Fruit fly (Drosophila melanogaster) whole organism, embryonic: Measurements from ENCODE around the gene CG43672.

Source experiments
- BEAF-32 ChIP-seq: fragments of 200-800 bp; sonication (Bioruptor generic); optimal IDR thresholded peaks from 3 replicates; lab custom pipeline; 2017; ENCODE audit warnings: missing biosample characterization, missing genetic modification characterization, mild to moderate bottlenecking, moderate library complexity, missing genetic modification reagents
- Bdp1 ChIP-seq: fragments of 200-800 bp; sonication (Bioruptor generic); optimal IDR thresholded peaks from 3 replicates; lab custom pipeline; 2016; ENCODE audit warnings: missing biosample characterization, missing genetic modification characterization
- Blimp-1 ChIP-seq: fragments of 200-800 bp; sonication (Bioruptor generic); optimal IDR thresholded peaks from 3 replicates; lab custom pipeline; 2018; ENCODE audit warnings: missing biosample characterization, missing genetic modification characterization, mild to moderate bottlenecking, moderate library complexity, missing genetic modification reagents
- CG10462 ChIP-seq: fragments of 200-800 bp; sonication (Bioruptor generic); optimal IDR thresholded peaks from 2 replicates; lab custom pipeline; 2016; ENCODE audit warnings: missing biosample characterization, missing genetic modification characterization
- CG12104 ChIP-seq: fragments of 200-800 bp; sonication (Bioruptor generic); optimal IDR thresholded peaks from 3 replicates; lab custom pipeline; 2016; ENCODE audit warnings: missing biosample characterization, missing genetic modification characterization
- CG12219 ChIP-seq: fragments of 200-800 bp; sonication (Bioruptor generic); optimal IDR thresholded peaks from 3 replicates; lab custom pipeline; 2018; ENCODE audit warnings: missing biosample characterization, mild to moderate bottlenecking, missing genetic modification characterization
- CG12299 ChIP-seq: fragments of 200-800 bp; sonication (Bioruptor generic); optimal IDR thresholded peaks from 2 replicates; lab custom pipeline; 2018; ENCODE audit warnings: missing biosample characterization, mild to moderate bottlenecking, missing genetic modification characterization
- CG12744 ChIP-seq: fragments of 200-800 bp; sonication (Bioruptor generic); optimal IDR thresholded peaks from 2 replicates; lab custom pipeline; 2016; ENCODE audit warnings: missing biosample characterization, missing genetic modification characterization
- CG13775 ChIP-seq: fragments of 200-800 bp; sonication (Bioruptor generic); optimal IDR thresholded peaks from 3 replicates; lab custom pipeline; 2017; ENCODE audit warnings: missing biosample characterization, mild to moderate bottlenecking, missing genetic modification characterization
- CG14965 ChIP-seq: fragments of 200-800 bp; sonication (Bioruptor generic); optimal IDR thresholded peaks from 2 replicates; lab custom pipeline; 2016; ENCODE audit warnings: missing biosample characterization, missing genetic modification characterization, borderline replicate concordance
- CG15601 ChIP-seq: fragments of 200-800 bp; sonication (Bioruptor generic); optimal IDR thresholded peaks from 3 replicates; lab custom pipeline; 2019; ENCODE audit warnings: missing biosample characterization, mild to moderate bottlenecking, missing genetic modification characterization, moderate library complexity
- CG1602 ChIP-seq: fragments of 200-800 bp; sonication (Bioruptor generic); optimal IDR thresholded peaks from 3 replicates; lab custom pipeline; 2016; ENCODE audit warnings: missing biosample characterization, missing genetic modification characterization
- CG1603 ChIP-seq: fragments of 200-800 bp; sonication (Bioruptor generic); optimal IDR thresholded peaks from 2 replicates; lab custom pipeline; 2019; ENCODE audit warnings: missing biosample characterization, mild to moderate bottlenecking, missing genetic modification characterization, moderate library complexity
- CG17612 ChIP-seq: fragments of 200-800 bp; sonication (Bioruptor generic); IDR thresholded peaks from 2 replicates; pipeline ENCODE4 v1.3.6; 2022; ENCODE audit warnings: missing biosample characterization, missing genetic modification characterization
- CG17802 ChIP-seq: fragments of 200-800 bp; sonication (Bioruptor generic); optimal IDR thresholded peaks from 2 replicates; lab custom pipeline; 2018; ENCODE audit warnings: missing biosample characterization, mild to moderate bottlenecking, missing genetic modification characterization, moderate library complexity
- CG17912 ChIP-seq: fragments of 200-800 bp; sonication (Bioruptor generic); optimal IDR thresholded peaks from 2 replicates; lab custom pipeline; 2018; ENCODE audit warnings: missing biosample characterization, mild to moderate bottlenecking, missing genetic modification characterization
- CG18599 ChIP-seq: fragments of 200-800 bp; sonication (Bioruptor generic); optimal IDR thresholded peaks from 3 replicates; lab custom pipeline; 2017; ENCODE audit warnings: missing biosample characterization, missing genetic modification characterization, mild to moderate bottlenecking, moderate library complexity, missing genetic modification reagents
- CG31224 ChIP-seq: fragments of 200-800 bp; sonication (Bioruptor generic); IDR thresholded peaks from 2 replicates; pipeline ENCODE4 v1.3.6; 2022; ENCODE audit warnings: missing biosample characterization, missing genetic modification characterization
- CG3163 ChIP-seq: fragments of 200-800 bp; sonication (Bioruptor generic); optimal IDR thresholded peaks from 3 replicates; lab custom pipeline; 2016; ENCODE audit warnings: missing biosample characterization, missing genetic modification characterization
- CG32532 ChIP-seq: fragments of 200-800 bp; sonication (Bioruptor generic); IDR thresholded peaks from 2 replicates; pipeline ENCODE4 v1.3.6; 2022; ENCODE audit warnings: missing biosample characterization, missing genetic modification characterization
- CG3847 ChIP-seq: fragments of 200-800 bp; sonication (Bioruptor generic); IDR thresholded peaks from 2 replicates; pipeline ENCODE4 v1.3.6; 2022; ENCODE audit warnings: missing biosample characterization, missing genetic modification characterization
- CG3995 ChIP-seq: fragments of 200-800 bp; sonication (Bioruptor generic); optimal IDR thresholded peaks from 3 replicates; lab custom pipeline; 2016; ENCODE audit warnings: missing biosample characterization, missing genetic modification characterization
- CG4424 ChIP-seq: fragments of 200-800 bp; sonication (Bioruptor generic); optimal IDR thresholded peaks from 3 replicates; lab custom pipeline; 2016; ENCODE audit warnings: missing biosample characterization, missing genetic modification characterization
- CG5180 ChIP-seq: fragments of 200-800 bp; sonication (Bioruptor generic); optimal IDR thresholded peaks from 3 replicates; lab custom pipeline; 2017; ENCODE audit warnings: missing biosample characterization, missing genetic modification characterization, mild to moderate bottlenecking, moderate library complexity, missing genetic modification reagents
- CG6683 ChIP-seq: fragments of 200-800 bp; sonication (Bioruptor generic); optimal IDR thresholded peaks from 2 replicates; lab custom pipeline; 2017; ENCODE audit warnings: missing biosample characterization, mild to moderate bottlenecking, missing genetic modification characterization, missing genetic modification reagents
- CG6791 ChIP-seq: fragments of 200-800 bp; sonication (Bioruptor generic); IDR thresholded peaks from 3 replicates; pipeline ENCODE4 v1.3.6; 2022; ENCODE audit warnings: missing biosample characterization, missing genetic modification characterization; ENCODE audit not compliant: partially characterized antibody
- CG8290 ChIP-seq, 3 experiments: fragments of 200-800 bp; sonication (Bioruptor generic); optimal IDR thresholded peaks; 2 replicates each; lab custom pipeline; 2016 to 2019; ENCODE audit warnings: missing biosample characterization in 3 of 3, missing genetic modification characterization in 3 of 3, mild to moderate bottlenecking in 2 of 3, moderate library complexity in 1 of 3
- CG9609 ChIP-seq: fragments of 200-800 bp; sonication (Bioruptor generic); optimal IDR thresholded peaks from 3 replicates; lab custom pipeline; 2016; ENCODE audit warnings: missing biosample characterization, missing genetic modification characterization
- CTCF ChIP-seq: fragments of 200-800 bp; sonication (Bioruptor generic); optimal IDR thresholded peaks from 2 replicates; lab custom pipeline; 2017; ENCODE audit warnings: missing biosample characterization, mild to moderate bottlenecking, missing genetic modification characterization, moderate library complexity
- Dref ChIP-seq: fragments of 200-800 bp; sonication (Bioruptor generic); IDR thresholded peaks from 2 replicates; pipeline ENCODE4 v1.3.6; 2022; ENCODE audit warnings: missing biosample characterization, missing genetic modification characterization
- Elba2 ChIP-seq: fragments of 200-800 bp; sonication (Bioruptor generic); optimal IDR thresholded peaks from 3 replicates; lab custom pipeline; 2016; ENCODE audit warnings: missing biosample characterization, missing genetic modification characterization
- Fer2 ChIP-seq: fragments of 200-800 bp; sonication (Bioruptor generic); optimal IDR thresholded peaks from 2 replicates; lab custom pipeline; 2018; ENCODE audit warnings: missing biosample characterization, mild to moderate bottlenecking, missing genetic modification characterization, moderate library complexity
- Gsc ChIP-seq: fragments of 200-800 bp; sonication (Bioruptor generic); IDR thresholded peaks from 2 replicates; pipeline ENCODE4 v1.3.6; 2022; ENCODE audit warnings: missing biosample characterization, missing genetic modification characterization
- H15 ChIP-seq: fragments of 200-800 bp; sonication (Bioruptor generic); IDR thresholded peaks from 3 replicates; pipeline ENCODE4 v1.3.6; 2022; ENCODE audit warnings: missing biosample characterization, missing genetic modification characterization
- HHEX ChIP-seq: fragments of 200-800 bp; sonication (Bioruptor generic); optimal IDR thresholded peaks from 3 replicates; lab custom pipeline; 2017; ENCODE audit warnings: missing biosample characterization, mild to moderate bottlenecking, missing genetic modification characterization, missing genetic modification reagents
- HLHmδ ChIP-seq: fragments of 200-800 bp; sonication (Bioruptor generic); optimal IDR thresholded peaks from 2 replicates; lab custom pipeline; 2018; ENCODE audit warnings: missing biosample characterization, mild to moderate bottlenecking, missing genetic modification characterization, moderate library complexity
- Kr ChIP-seq: fragments of 200-800 bp; sonication (Bioruptor generic); optimal IDR thresholded peaks from 2 replicates; lab custom pipeline; 2017; ENCODE audit warnings: missing biosample characterization, mild to moderate bottlenecking, missing genetic modification characterization
- Lhr ChIP-seq: fragments of 200-800 bp; sonication (Bioruptor generic); optimal IDR thresholded peaks from 3 replicates; lab custom pipeline; 2017; ENCODE audit warnings: mild to moderate bottlenecking, missing biosample characterization, missing genetic modification reagents, missing genetic modification characterization
- Lpt ChIP-seq: fragments of >200 bp; optimal IDR thresholded peaks from 2 replicates; lab custom pipeline; 2018; ENCODE audit warnings: missing biosample characterization, missing genetic modification characterization
- Nf-YB ChIP-seq: fragments of 200-800 bp; sonication (Bioruptor generic); optimal IDR thresholded peaks from 3 replicates; lab custom pipeline; 2019; ENCODE audit warnings: missing biosample characterization, mild to moderate bottlenecking, missing genetic modification characterization, moderate library complexity
- PHDP ChIP-seq: fragments of 200-800 bp; sonication (Bioruptor generic); optimal IDR thresholded peaks from 3 replicates; lab custom pipeline; 2018; ENCODE audit warnings: missing biosample characterization, mild to moderate bottlenecking, missing genetic modification characterization, moderate library complexity
- Taf1 ChIP-seq: fragments of 200-800 bp; sonication (Bioruptor generic); IDR thresholded peaks from 2 replicates; pipeline ENCODE4 v1.3.6; 2022; ENCODE audit warnings: missing biosample characterization, missing genetic modification characterization
- Vsx1 ChIP-seq: fragments of 200-800 bp; sonication (Bioruptor generic); optimal IDR thresholded peaks from 2 replicates; lab custom pipeline; 2017; ENCODE audit warnings: missing biosample characterization, mild to moderate bottlenecking, missing genetic modification characterization, missing genetic modification reagents
- bowl ChIP-seq: fragments of 200-800 bp; sonication (Bioruptor generic); IDR thresholded peaks from 2 replicates; pipeline ENCODE4 v1.3.6; 2022; ENCODE audit warnings: missing biosample characterization, missing genetic modification characterization
- ind ChIP-seq: fragments of 200-800 bp; sonication (Bioruptor generic); optimal IDR thresholded peaks from 3 replicates; lab custom pipeline; 2016; ENCODE audit warnings: missing biosample characterization, missing genetic modification characterization
- jing ChIP-seq: fragments of 200-800 bp; sonication (Bioruptor generic); optimal IDR thresholded peaks from 2 replicates; lab custom pipeline; 2018; ENCODE audit warnings: missing biosample characterization, mild to moderate bottlenecking, missing genetic modification characterization
- kay ChIP-seq: fragments of 200-800 bp; sonication (Bioruptor generic); optimal IDR thresholded peaks from 2 replicates; lab custom pipeline; 2016; ENCODE audit warnings: missing biosample characterization, missing genetic modification characterization
- kni ChIP-seq: fragments of 200-800 bp; sonication (Bioruptor generic); optimal IDR thresholded peaks from 3 replicates; lab custom pipeline; 2017; ENCODE audit warnings: mild to moderate bottlenecking, missing biosample characterization, missing genetic modification reagents, missing genetic modification characterization
- pros ChIP-seq: fragments of 200-800 bp; sonication (Bioruptor generic); optimal IDR thresholded peaks from 3 replicates; lab custom pipeline; 2019; ENCODE audit warnings: missing biosample characterization, mild to moderate bottlenecking, missing genetic modification characterization, moderate library complexity
- ranshi ChIP-seq: fragments of 200-800 bp; sonication (Bioruptor generic); IDR thresholded peaks from 2 replicates; pipeline ENCODE4 v1.3.6; 2022; ENCODE audit warnings: missing biosample characterization, missing genetic modification characterization
- zen2 ChIP-seq: fragments of 200-800 bp; sonication (Bioruptor generic); IDR thresholded peaks from 3 replicates; pipeline ENCODE4 v1.3.6; 2022; ENCODE audit warnings: missing biosample characterization, missing genetic modification characterization; ENCODE audit not compliant: partially characterized antibody

The CG43672 gene

dm6 chrX:15762723-15763122 is 10.0 kb upstream of the CG43672 start, which contains the start of gene Polr3A (continued):
- TF ChIP-seq Nf-YB (GFP tag; lab: Kevin White, UChicago) = no peak
- TF ChIP-seq CG13775 (GFP tag; lab: Kevin White, UChicago) = no peak
- no peak for TF ChIP-seq CG9609 (GFP tag; lab: Kevin White, UChicago)
- TF ChIP-seq CG31224 (GFP tag; lab: Robert Waterston, UW) = no peak
- no peak for TF ChIP-seq ranshi (GFP tag; lab: Robert Waterston, UW)
- TF ChIP-seq CG6683 (GFP tag; lab: Kevin White, UChicago) = no peak
- no peak for TF ChIP-seq jing (GFP tag; lab: Kevin White, UChicago)
- no peak for TF ChIP-seq H15 (GFP tag; lab: Robert Waterston, UW)
- TF ChIP-seq CG17612 (GFP tag; lab: Robert Waterston, UW) = no peak
- no peak for TF ChIP-seq HLHmδ
- no peak for TF ChIP-seq Lhr (GFP tag; lab: Kevin White, UChicago)
- no peak for TF ChIP-seq Lpt (GFP tag; lab: Kevin White, UChicago)
- TF ChIP-seq Dref = peak; percentile 83
- no peak for TF ChIP-seq Gsc (GFP tag; lab: Robert Waterston, UW)
- TF ChIP-seq CG3995 = peak; percentile 4
- TF ChIP-seq CG12104 (GFP tag; lab: Kevin White, UChicago) = no peak
- TF ChIP-seq CG12219 (GFP tag; lab: Kevin White, UChicago) = no peak
- no peak for TF ChIP-seq PHDP (tag; lab: Kevin White, UChicago)
- TF ChIP-seq CTCF = no peak
- TF ChIP-seq ind (GFP tag; lab: Kevin White, UChicago) = no peak
- no peak for TF ChIP-seq Kr (GFP tag; lab: Kevin White, UChicago)
- no peak for TF ChIP-seq pros
- no peak for TF ChIP-seq HHEX (GFP tag; lab: Kevin White, UChicago)
- TF ChIP-seq CG3163 (GFP tag; lab: Kevin White, UChicago) = no peak
- TF ChIP-seq bowl (GFP tag; lab: Robert Waterston, UW) = no peak
- no peak for TF ChIP-seq CG32532 (GFP tag; lab: Robert Waterston, UW)
- TF ChIP-seq CG10462 (GFP tag; lab: Kevin White, UChicago) = no peak
- no peak for TF ChIP-seq CG17802
- TF ChIP-seq Taf1 (GFP tag; lab: Robert Waterston, UW) = no peak
- no peak for TF ChIP-seq Blimp-1 (GFP tag; lab: Kevin White, UChicago)
- TF ChIP-seq CG3847 (GFP tag; lab: Robert Waterston, UW) = no peak
- no peak; the same call in 2 of the 3 replicates for TF ChIP-seq zen2
- TF ChIP-seq CG15601 = no peak
- no peak for TF ChIP-seq Fer2 (tag; lab: Kevin White, UChicago)
- TF ChIP-seq Vsx1 (GFP tag; lab: Kevin White, UChicago) = no peak
- TF ChIP-seq CG8290 (GFP tag; optimal IDR thresholded peaks at IDR 0.05; lab: Kevin White, UChicago) = no peak
- no peak for TF ChIP-seq CG8290 (tag; optimal IDR thresholded peaks at IDR 0.05; lab: Kevin White, UChicago)
- no peak for TF ChIP-seq CG17912
- no peak for TF ChIP-seq kni (GFP tag; lab: Kevin White, UChicago)
- TF ChIP-seq CG6791 (GFP tag; lab: Robert Waterston, UW) = peak; percentile 73; the same call in 2 of the 3 replicates
- no peak for TF ChIP-seq CG12744 (GFP tag; lab: Kevin White, UChicago)
- no peak for TF ChIP-seq kay (GFP tag; lab: Kevin White, UChicago)
- no peak for TF ChIP-seq CG14965
- peak; percentile 66 for TF ChIP-seq BEAF-32 (GFP tag; lab: Kevin White, UChicago)
- TF ChIP-seq Bdp1 (GFP tag; lab: Kevin White, UChicago) = no peak
- TF ChIP-seq CG1603 (tag; lab: Kevin White, UChicago) = no peak
- no peak for TF ChIP-seq CG1602 (GFP tag; lab: Kevin White, UChicago)
- TF ChIP-seq Elba2 = peak; percentile 96
- TF ChIP-seq CG4424 (GFP tag; lab: Kevin White, UChicago) = no peak
- TF ChIP-seq CG18599 (GFP tag; lab: Kevin White, UChicago) = no peak
- no peak for TF ChIP-seq CG5180 (GFP tag; lab: Kevin White, UChicago)
- TF ChIP-seq CG12299 (tag; lab: Kevin White, UChicago) = no peak
